Worm (Caenorhabditis elegans) whole organism, midembryonic: ENCODE results near the gene R144.11.

Experiments used
- T22C8.4 ChIP-seq: fragments of 200-800 bp; sonication (Bioruptor generic); IDR thresholded peaks from 2 replicates; pipeline ENCODE4 v1.3.6; 2022; ENCODE audit warnings: missing genetic modification characterization, missing compliant biosample characterization
- ztf-29 ChIP-seq: fragments of 200-800 bp; sonication (Bioruptor generic); IDR thresholded peaks from 2 replicates; pipeline ENCODE4 v1.3.6; 2022; ENCODE audit warnings: missing genetic modification reagents, missing genetic modification characterization, missing compliant biosample characterization

ce11 chrIII:5047740-5048139, 39.1 kb upstream of the R144.11 start, which contains the start of gene C45G9.5:
- TF ChIP-seq ztf-29 (GFP tag; lab: Robert Waterston, UW), result no peak
- no peak for TF ChIP-seq T22C8.4 (GFP tag; lab: Robert Waterston, UW)
